Fruit fly (Drosophila melanogaster) whole organism, embryonic: ENCODE data around the gene Hand.

ENCODE experiments used
- Adf1 ChIP-seq: fragments of 200-800 bp; sonication (Bioruptor generic); IDR thresholded peaks from 2 replicates; pipeline ENCODE4 v1.3.6; 2022; ENCODE audit warnings: missing biosample characterization, missing genetic modification characterization
- Bgb ChIP-seq: fragments of 200-800 bp; sonication (Bioruptor generic); IDR thresholded peaks from 2 replicates; pipeline ENCODE4 v1.3.6; 2022; ENCODE audit warnings: missing biosample characterization, missing genetic modification characterization; ENCODE audit not compliant: partially characterized antibody
- CG10366 ChIP-seq: fragments of 200-800 bp; sonication (Bioruptor generic); IDR thresholded peaks from 2 replicates; pipeline ENCODE4 v1.3.6; 2022; ENCODE audit warnings: missing biosample characterization, missing genetic modification characterization
- CG10462 ChIP-seq: fragments of 200-800 bp; sonication (Bioruptor generic); optimal IDR thresholded peaks from 2 replicates; lab custom pipeline; 2016; ENCODE audit warnings: missing biosample characterization, missing genetic modification characterization
- CG11247 ChIP-seq: fragments of 200-800 bp; sonication (Bioruptor generic); IDR thresholded peaks from 2 replicates; pipeline ENCODE4 v1.3.6; 2022; ENCODE audit warnings: missing biosample characterization, missing genetic modification characterization
- CG11398 ChIP-seq: fragments of 200-800 bp; sonication (Bioruptor generic); optimal IDR thresholded peaks from 2 replicates; lab custom pipeline; 2016; ENCODE audit warnings: missing biosample characterization, missing genetic modification characterization
- CG11696 ChIP-seq: fragments of 200-800 bp; sonication (Bioruptor generic); IDR thresholded peaks from 2 replicates; pipeline ENCODE4 v1.3.6; 2022; ENCODE audit warnings: missing biosample characterization, missing genetic modification characterization
- CG12391 ChIP-seq: fragments of 200-800 bp; sonication (Bioruptor generic); optimal IDR thresholded peaks from 3 replicates; lab custom pipeline; 2018; ENCODE audit warnings: missing biosample characterization, mild to moderate bottlenecking, missing genetic modification characterization, moderate library complexity
- CG13775 ChIP-seq: fragments of 200-800 bp; sonication (Bioruptor generic); optimal IDR thresholded peaks from 3 replicates; lab custom pipeline; 2017; ENCODE audit warnings: missing biosample characterization, mild to moderate bottlenecking, missing genetic modification characterization
- CG15479 ChIP-seq: fragments of 200-800 bp; sonication (Bioruptor generic); optimal IDR thresholded peaks from 3 replicates; lab custom pipeline; 2019; ENCODE audit warnings: missing biosample characterization, mild to moderate bottlenecking, missing genetic modification characterization, moderate library complexity
- CG15601 ChIP-seq: fragments of 200-800 bp; sonication (Bioruptor generic); optimal IDR thresholded peaks from 3 replicates; lab custom pipeline; 2019; ENCODE audit warnings: missing biosample characterization, mild to moderate bottlenecking, missing genetic modification characterization, moderate library complexity
- CG2116 ChIP-seq: fragments of 200-800 bp; sonication (Bioruptor generic); optimal IDR thresholded peaks from 3 replicates; lab custom pipeline; 2018; ENCODE audit warnings: missing biosample characterization, mild to moderate bottlenecking, missing genetic modification characterization
- CG2678 ChIP-seq: fragments of 200-800 bp; sonication (Bioruptor generic); optimal IDR thresholded peaks from 3 replicates; lab custom pipeline; 2019; ENCODE audit warnings: missing biosample characterization, mild to moderate bottlenecking, missing genetic modification characterization, moderate library complexity
- CG31365 ChIP-seq: fragments of 200-800 bp; sonication (Bioruptor generic); optimal IDR thresholded peaks from 2 replicates; lab custom pipeline; 2018; ENCODE audit warnings: missing biosample characterization, mild to moderate bottlenecking, missing genetic modification characterization
- CG42726 ChIP-seq: fragments of 200-800 bp; sonication (Bioruptor generic); IDR thresholded peaks from 2 replicates; pipeline ENCODE4 v1.3.6; 2022; ENCODE audit warnings: missing biosample characterization, missing genetic modification characterization; ENCODE audit not compliant: partially characterized antibody
- CG7786 ChIP-seq: fragments of 200-800 bp; sonication (Bioruptor generic); optimal IDR thresholded peaks from 2 replicates; lab custom pipeline; 2016; ENCODE audit warnings: missing biosample characterization, missing genetic modification characterization
- CG8281 ChIP-seq: fragments of 200-800 bp; sonication (Bioruptor generic); optimal IDR thresholded peaks from 2 replicates; lab custom pipeline; 2018; ENCODE audit warnings: missing biosample characterization, mild to moderate bottlenecking, missing genetic modification characterization, moderate library complexity
- CG9817 ChIP-seq: fragments of 200-800 bp; sonication (Bioruptor generic); optimal IDR thresholded peaks from 2 replicates; lab custom pipeline; 2018; ENCODE audit warnings: missing biosample characterization, mild to moderate bottlenecking, missing genetic modification characterization, moderate library complexity
- CTCF ChIP-seq: fragments of 200-800 bp; sonication (Bioruptor generic); optimal IDR thresholded peaks from 2 replicates; lab custom pipeline; 2017; ENCODE audit warnings: missing biosample characterization, mild to moderate bottlenecking, missing genetic modification characterization, moderate library complexity
- CoRest ChIP-seq: fragments of 200-800 bp; sonication (Bioruptor generic); optimal IDR thresholded peaks from 3 replicates; lab custom pipeline; 2018; ENCODE audit warnings: missing biosample characterization, mild to moderate bottlenecking, missing genetic modification characterization, moderate library complexity
- E2f1 ChIP-seq: fragments of 200-800 bp; sonication (Bioruptor generic); IDR thresholded peaks from 2 replicates; pipeline ENCODE4 v1.3.6; 2022; ENCODE audit warnings: missing biosample characterization, missing genetic modification characterization
- HLHmδ ChIP-seq: fragments of 200-800 bp; sonication (Bioruptor generic); optimal IDR thresholded peaks from 2 replicates; lab custom pipeline; 2018; ENCODE audit warnings: missing biosample characterization, mild to moderate bottlenecking, missing genetic modification characterization, moderate library complexity
- Hand ChIP-seq: fragments of 200-800 bp; sonication (Bioruptor generic); optimal IDR thresholded peaks from 2 replicates; lab custom pipeline; 2017; ENCODE audit warnings: mild to moderate bottlenecking, missing biosample characterization, missing genetic modification reagents, missing genetic modification characterization
- Hey ChIP-seq: fragments of 200-800 bp; sonication (Bioruptor generic); optimal IDR thresholded peaks from 3 replicates; lab custom pipeline; 2018; ENCODE audit warnings: missing biosample characterization, mild to moderate bottlenecking, missing genetic modification characterization
- Lpt ChIP-seq: fragments of >200 bp; optimal IDR thresholded peaks from 2 replicates; lab custom pipeline; 2018; ENCODE audit warnings: missing biosample characterization, missing genetic modification characterization
- Max ChIP-seq: fragments of 200-800 bp; sonication (Bioruptor generic); optimal IDR thresholded peaks from 2 replicates; lab custom pipeline; 2016; ENCODE audit warnings: missing biosample characterization, mild to moderate bottlenecking, missing genetic modification characterization
- NK7.1 ChIP-seq: fragments of 200-800 bp; sonication (Bioruptor generic); optimal IDR thresholded peaks from 3 replicates; lab custom pipeline; 2016; ENCODE audit warnings: missing biosample characterization, missing genetic modification characterization
- Nf-YC ChIP-seq: fragments of 200-800 bp; optimal IDR thresholded peaks from 3 replicates; lab custom pipeline; 2019; ENCODE audit warnings: missing biosample characterization, mild to moderate bottlenecking, missing genetic modification characterization, moderate library complexity
- Pdp1 ChIP-seq, 2 experiments: fragments of 200-800 bp; sonication (Bioruptor generic); optimal IDR thresholded peaks; 3 replicates each; lab custom pipeline; 2016; ENCODE audit warnings: missing biosample characterization in 2 of 2, missing genetic modification characterization in 2 of 2, mild to moderate bottlenecking in 1 of 2, moderate library complexity in 1 of 2
- Sin3A ChIP-seq: fragments of >200 bp; optimal IDR thresholded peaks from 2 replicates; lab custom pipeline; 2018
- Xrp1 ChIP-seq: fragments of 200-800 bp; sonication (Bioruptor generic); IDR thresholded peaks from 2 replicates; pipeline ENCODE4 v1.3.6; 2022; ENCODE audit warnings: missing biosample characterization, missing genetic modification characterization
- ac ChIP-seq: fragments of 200-800 bp; sonication (Bioruptor generic); optimal IDR thresholded peaks from 3 replicates; lab custom pipeline; 2017; ENCODE audit warnings: missing biosample characterization, mild to moderate bottlenecking, missing genetic modification characterization
- btn ChIP-seq: fragments of 200-800 bp; sonication (Bioruptor generic); optimal IDR thresholded peaks from 2 replicates; lab custom pipeline; 2016; ENCODE audit warnings: missing biosample characterization, missing genetic modification characterization
- corto ChIP-seq: fragments of 200-800 bp; sonication (Bioruptor generic); optimal IDR thresholded peaks from 2 replicates; lab custom pipeline; 2016; ENCODE audit warnings: missing biosample characterization, mild to moderate bottlenecking, missing genetic modification characterization, moderate library complexity
- croc ChIP-seq: fragments of 200-800 bp; sonication (Bioruptor generic); conservative IDR thresholded peaks from 3 replicates; pipeline ENCODE4 v1.3.6; 2022; ENCODE audit warnings: missing biosample characterization, missing genetic modification characterization
- dimm ChIP-seq: fragments of 200-800 bp; sonication (Bioruptor generic); IDR thresholded peaks from 2 replicates; pipeline ENCODE4 v1.3.6; 2022; ENCODE audit warnings: missing biosample characterization, missing genetic modification characterization
- dmrt99B ChIP-seq: fragments of 200-800 bp; sonication (Bioruptor generic); optimal IDR thresholded peaks from 2 replicates; lab custom pipeline; 2018; ENCODE audit warnings: missing biosample characterization, mild to moderate bottlenecking, missing genetic modification characterization, moderate library complexity
- emc ChIP-seq: fragments of 200-800 bp; sonication (Bioruptor generic); optimal IDR thresholded peaks from 2 replicates; lab custom pipeline; 2016; ENCODE audit warnings: missing biosample characterization, missing genetic modification characterization
- esg ChIP-seq: fragments of 200-800 bp; sonication (Bioruptor generic); conservative IDR thresholded peaks from 2 replicates; pipeline ENCODE4 v1.3.6; 2022; ENCODE audit warnings: missing biosample characterization, missing genetic modification characterization
- fd102C ChIP-seq: fragments of 200-800 bp; sonication (Bioruptor generic); optimal IDR thresholded peaks from 2 replicates; lab custom pipeline; 2018; ENCODE audit warnings: missing biosample characterization, mild to moderate bottlenecking, missing genetic modification characterization, moderate library complexity
- gce ChIP-seq: fragments of 200-800 bp; sonication (Bioruptor generic); IDR thresholded peaks from 3 replicates; pipeline ENCODE4 v1.3.6; 2022; ENCODE audit warnings: missing biosample characterization, missing genetic modification characterization
- gsb ChIP-seq: fragments of 200-800 bp; sonication (Bioruptor generic); IDR thresholded peaks from 2 replicates; pipeline ENCODE4 v1.3.6; 2022; ENCODE audit warnings: missing biosample characterization, missing genetic modification characterization
- jing ChIP-seq: fragments of 200-800 bp; sonication (Bioruptor generic); optimal IDR thresholded peaks from 2 replicates; lab custom pipeline; 2018; ENCODE audit warnings: missing biosample characterization, mild to moderate bottlenecking, missing genetic modification characterization
- lov ChIP-seq, 2 experiments: fragments of 200-800 bp in 1 of 2; fragments of >200 bp in 1 of 2; sonication (Bioruptor generic) in 1 of 2; IDR thresholded peaks in 1 of 2; optimal IDR thresholded peaks in 1 of 2; 2 replicates in 1 of 2; 3 replicates in 1 of 2; pipeline versions ENCODE4 v1.3.6 to Lab custom; 2017 to 2022; ENCODE audit warnings: missing biosample characterization in 1 of 2, missing genetic modification characterization in 1 of 2
- rib ChIP-seq: fragments of 200-800 bp; sonication (Bioruptor generic); IDR thresholded peaks from 2 replicates; pipeline ENCODE4 v1.3.6; 2022; ENCODE audit warnings: missing biosample characterization, missing genetic modification characterization
- shn ChIP-seq: fragments of 200-800 bp; sonication (Bioruptor generic); optimal IDR thresholded peaks from 3 replicates; lab custom pipeline; 2016; ENCODE audit warnings: missing biosample characterization, missing genetic modification characterization
- slbo ChIP-seq: fragments of 200-800 bp; sonication (Bioruptor generic); IDR thresholded peaks from 2 replicates; pipeline ENCODE4 v1.3.6; 2022; ENCODE audit warnings: missing biosample characterization, missing genetic modification characterization
- slou ChIP-seq: fragments of 200-800 bp; sonication (Bioruptor generic); optimal IDR thresholded peaks from 3 replicates; lab custom pipeline; 2016; ENCODE audit warnings: missing biosample characterization, missing genetic modification characterization
- zfh1 ChIP-seq: fragments of 200-800 bp; sonication (Bioruptor generic); IDR thresholded peaks from 3 replicates; pipeline ENCODE4 v1.3.6; 2022; ENCODE audit warnings: missing biosample characterization, missing genetic modification characterization
- zfh2 ChIP-seq: fragments of 200-800 bp; sonication (Bioruptor generic); optimal IDR thresholded peaks from 2 replicates; lab custom pipeline; 2016; ENCODE audit warnings: missing biosample characterization, missing genetic modification characterization

Hand gene

DNA sequence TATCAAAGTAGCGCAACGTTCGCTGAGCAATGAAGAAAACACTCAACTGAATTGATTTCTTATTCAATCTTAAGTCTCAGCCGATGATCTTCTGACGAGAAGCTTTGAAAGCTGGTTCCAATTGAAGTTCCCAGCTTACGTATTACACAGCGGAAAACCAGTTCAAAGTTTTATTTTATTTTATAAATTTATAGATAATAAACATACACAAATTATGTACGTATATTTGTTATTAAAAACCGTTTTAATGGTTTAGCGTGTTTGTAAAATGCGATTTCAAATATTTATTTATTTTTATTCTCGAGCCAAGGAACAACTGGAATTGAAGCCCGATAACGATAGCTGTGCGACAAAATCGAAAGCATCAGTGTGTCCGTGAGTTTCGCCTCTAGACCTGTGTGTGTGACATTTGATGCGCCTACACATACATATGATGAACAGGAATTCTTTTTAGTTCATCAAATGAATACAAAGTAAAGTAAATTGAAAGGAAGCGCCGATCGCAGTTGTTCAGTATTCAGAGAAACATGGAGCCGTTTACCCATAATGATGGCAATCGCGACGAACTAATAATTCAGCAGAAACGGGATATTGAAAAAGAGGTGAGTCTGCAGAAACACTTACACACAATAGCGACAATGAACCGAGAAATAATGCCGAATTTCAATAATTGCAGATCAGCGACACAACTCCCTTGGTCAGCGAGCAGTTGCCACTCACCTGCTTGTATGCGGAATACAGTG, 11.5 kb upstream of the Hand start, which contains the start of the genes CG5390 and CG4968 (continued):
- TF ChIP-seq slbo (GFP tag; lab: Robert Waterston, UW) (peak; percentile 77), dimm (no peak), Adf1 (peak; percentile 48), CG9817 (tag; lab: Kevin White, UChicago) (no peak), CG11398 (no peak), NK7.1 (GFP tag; lab: Kevin White, UChicago) (no peak), E2f1 (GFP tag; lab: Robert Waterston, UW) (no peak), CG31365 (tag; lab: Kevin White, UChicago) (no peak), CG15601 (tag; lab: Kevin White, UChicago) (peak; percentile 87), jing (no peak), zfh1 (0 out of 3 replicates have a peak, but pooled peaks have one; percentile 48), CG11247 (GFP tag; lab: Robert Waterston, UW) (0 out of 2 replicates have a peak, but pooled peaks have one; percentile 34), Sin3A (no peak), ac (GFP tag; lab: Kevin White, UChicago) (no peak), corto (peak; percentile 79), esg (GFP tag; lab: Robert Waterston, UW) (peak; percentile 13; the same call in 1 of the 2 replicates), lov (optimal IDR thresholded peaks at IDR 0.05; lab: Kevin White, UChicago) (no peak), lov (GFP tag; IDR thresholded peaks at IDR 0.05; lab: Robert Waterston, UW) (no peak), emc (GFP tag; lab: Kevin White, UChicago) (no peak), btn (GFP tag; lab: Kevin White, UChicago) (no peak), dmrt99B (no peak), CG11696 (no peak), gce (GFP tag; lab: Robert Waterston, UW) (peak; percentile 53; the same call in 1 of the 3 replicates), CG10462 (GFP tag; lab: Kevin White, UChicago) (no peak), gsb (no peak), Nf-YC (peak; percentile 78), zfh2 (GFP tag; lab: Kevin White, UChicago) (peak; percentile 5), Max (peak; percentile 50), shn (GFP tag; lab: Kevin White, UChicago) (no peak), Bgb (peak; percentile 31; the same call in 1 of the 2 replicates), fd102C (no peak), CG2678 (no peak), CG8281 (tag; lab: Kevin White, UChicago) (peak; percentile 17), Hey (no peak), Xrp1 (peak; percentile 62; the same call in 1 of the 2 replicates), rib (GFP tag; lab: Robert Waterston, UW) (peak; percentile 20; the same call in 1 of the 2 replicates), croc (GFP tag; lab: Robert Waterston, UW) (no peak), CG12391 (tag; lab: Kevin White, UChicago) (peak; percentile 85), Hand (peak; percentile 54), Lpt (GFP tag; lab: Kevin White, UChicago) (no peak), CG15479 (no peak), CG7786 (no peak), slou (GFP tag; lab: Kevin White, UChicago) (peak; percentile 55), CG10366 (GFP tag; lab: Robert Waterston, UW) (peak; percentile 72), HLHmδ (GFP tag; lab: Kevin White, UChicago) (peak; percentile 40), CG42726 (GFP tag; lab: Robert Waterston, UW) (no peak), CTCF (GFP tag; lab: Kevin White, UChicago) (peak; percentile 12), Pdp1 (GFP tag; optimal IDR thresholded peaks at IDR 0.05; lab: Kevin White, UChicago) (peak in 1 of 2 experiments; percentile 42), CG13775 (GFP tag; lab: Kevin White, UChicago) (peak; percentile 55), CoRest (tag; lab: Kevin White, UChicago) (peak; percentile 79), CG2116 (GFP tag; lab: Kevin White, UChicago) (peak; percentile 99)
